Fruit fly (Drosophila melanogaster): Measurements from ENCODE around the gene CG31388.

The CG31388 gene

dm6 chr3R:11200885-11201421, 36.7 kb upstream of the CG31388 start (continued):
- TF ChIP-seq Blimp-1 (GFP tag; optimal IDR thresholded peaks at IDR 0.05): no peak
- TF ChIP-seq Eip75B (GFP tag; optimal IDR thresholded peaks at IDR 0.05): peak; percentile 48
- TF ChIP-seq lz (GFP tag; optimal IDR thresholded peaks at IDR 0.05): peak; percentile 68
- peak; percentile 65 for TF ChIP-seq Smox (GFP tag; optimal IDR thresholded peaks at IDR 0.05)
- TF ChIP-seq Gug (GFP tag; IDR thresholded peaks at IDR 0.05): 0 out of 2 replicates have a peak, but pooled peaks have one; percentile 34
- TF ChIP-seq Hr39 (GFP tag; optimal IDR thresholded peaks at IDR 0.05): peak; percentile 34
- TF ChIP-seq CG6163 (GFP tag; IDR thresholded peaks at IDR 0.05): peak; percentile 71; the same call in 1 of the 3 replicates
- TF ChIP-seq CG15336 (GFP tag; IDR thresholded peaks at IDR 0.05): peak; percentile 66
- peak in 1 of 2 experiments; percentile 41 for TF ChIP-seq salr (GFP tag; optimal IDR thresholded peaks at IDR 0.05)

- peak; percentile 77 for TF ChIP-seq CG9139 (GFP tag; optimal IDR thresholded peaks at IDR 0.05)
- TF ChIP-seq spab (GFP tag; optimal IDR thresholded peaks at IDR 0.05): no peak
- TF ChIP-seq acj6 (GFP tag; optimal IDR thresholded peaks at IDR 0.05): no peak
- TF ChIP-seq lz (GFP tag; optimal IDR thresholded peaks at IDR 0.05): no peak
- peak; percentile 23 for TF ChIP-seq topi (GFP tag; optimal IDR thresholded peaks at IDR 0.05)
- TF ChIP-seq Eip78C (GFP tag): peak; percentile 93
- TF ChIP-seq vri (GFP tag; optimal IDR thresholded peaks at IDR 0.05): peak; percentile 71
- no peak for TF ChIP-seq CG6276 (GFP tag; optimal IDR thresholded peaks at IDR 0.05)
- no peak for TF ChIP-seq Met (GFP tag; optimal IDR thresholded peaks at IDR 0.05)
- peak; percentile 23 for TF ChIP-seq fkh (GFP tag; optimal IDR thresholded peaks at IDR 0.05)
- peak in 1 of 2 experiments; percentile 58 for TF ChIP-seq ss (GFP tag; optimal IDR thresholded peaks at IDR 0.05)
- no peak for TF ChIP-seq Blimp-1 (GFP tag; optimal IDR thresholded peaks at IDR 0.05)
- no peak for TF ChIP-seq svp (GFP tag)
Observed at dm6 chr3R:11208766-11209331, 28.8 kb upstream of the CG31388 start.

dm6 chr3R:11209801-11210402, 27.7 kb upstream of the CG31388 start, which contains the start of the genes SdhC and Tctp:
TSS of gene SdhC (minus strand) at chr3R:11209849.
TSS of gene Tctp (plus strand) at chr3R:11210247.
- TF ChIP-seq CG6808 (GFP tag; optimal IDR thresholded peaks at IDR 0.05): peak; percentile 12
- TF ChIP-seq Smox (GFP tag; optimal IDR thresholded peaks at IDR 0.05): peak; percentile 47
- TF ChIP-seq CG10669 (GFP tag; optimal IDR thresholded peaks at IDR 0.05): peak; percentile 0
- peak; percentile 53 for TF ChIP-seq achi (GFP tag; optimal IDR thresholded peaks at IDR 0.05)
- TF ChIP-seq fd85E (GFP tag; optimal IDR thresholded peaks at IDR 0.05): no peak
- TF ChIP-seq CG6163 (GFP tag; IDR thresholded peaks at IDR 0.05): peak; percentile 42; the same call in 2 of the 3 replicates
- peak; percentile 24 for TF ChIP-seq acj6 (GFP tag; optimal IDR thresholded peaks at IDR 0.05)
- TF ChIP-seq OdsH (GFP tag; optimal IDR thresholded peaks at IDR 0.05): peak; percentile 43
- no peak for TF ChIP-seq dac (GFP tag; optimal IDR thresholded peaks at IDR 0.05)
- TF ChIP-seq CG15336 (GFP tag; IDR thresholded peaks at IDR 0.05): no peak
- 0 out of 3 replicates have a peak, but pooled peaks have one; percentile 12 for TF ChIP-seq CG8119 (GFP tag; IDR thresholded peaks at IDR 0.05)
- TF ChIP-seq vri (GFP tag; optimal IDR thresholded peaks at IDR 0.05): peak; percentile 45
- TF ChIP-seq CG6854 (GFP tag; optimal IDR thresholded peaks at IDR 0.05): peak; percentile 66
- peak; percentile 23 for TF ChIP-seq CG3032 (tag; optimal IDR thresholded peaks at IDR 0.05)
- TF ChIP-seq CG7368 (GFP tag; optimal IDR thresholded peaks at IDR 0.05): no peak
- TF ChIP-seq CG10631 (GFP tag; optimal IDR thresholded peaks at IDR 0.05): peak; percentile 62
- TF ChIP-seq Sox15 (GFP tag; optimal IDR thresholded peaks at IDR 0.05): no peak
- peak; percentile 10 for TF ChIP-seq dsx (GFP tag; optimal IDR thresholded peaks at IDR 0.05; ENCODE audit: poor library complexity, severe bottlenecking)
- no peak for TF ChIP-seq CG11762 (GFP tag; optimal IDR thresholded peaks at IDR 0.05; ENCODE audit: insufficient read depth)
- no peak for TF ChIP-seq CG8632 (GFP tag; optimal IDR thresholded peaks at IDR 0.05)
- peak; percentile 42 for TF ChIP-seq Hr4 (GFP tag; optimal IDR thresholded peaks at IDR 0.05)
- TF ChIP-seq CG9139 (GFP tag; optimal IDR thresholded peaks at IDR 0.05): no peak
- TF ChIP-seq Eip75B (GFP tag; optimal IDR thresholded peaks at IDR 0.05): peak; percentile 59
- peak; percentile 19 for TF ChIP-seq CG1621 (tag; optimal IDR thresholded peaks at IDR 0.05)
- peak; percentile 64 for TF ChIP-seq Met (GFP tag; optimal IDR thresholded peaks at IDR 0.05)
- TF ChIP-seq esn (GFP tag; optimal IDR thresholded peaks at IDR 0.05): peak; percentile 68
- no peak for TF ChIP-seq Hr38 (GFP tag; optimal IDR thresholded peaks at IDR 0.05)
- peak in 1 of 2 experiments; percentile 10 for TF ChIP-seq salr (GFP tag; optimal IDR thresholded peaks at IDR 0.05)
- TF ChIP-seq fkh (GFP tag; optimal IDR thresholded peaks at IDR 0.05): peak; percentile 83
- TF ChIP-seq spab (GFP tag; optimal IDR thresholded peaks at IDR 0.05): no peak
- peak; percentile 12 for TF ChIP-seq Hr39 (GFP tag; optimal IDR thresholded peaks at IDR 0.05)
- peak; percentile 52 for TF ChIP-seq Sox14 (GFP tag; optimal IDR thresholded peaks at IDR 0.05)
- no peak for TF ChIP-seq Ets96B (tag; optimal IDR thresholded peaks at IDR 0.05)
- peak; percentile 74 for TF ChIP-seq svp (GFP tag)
- peak; percentile 47 for TF ChIP-seq lz (GFP tag; optimal IDR thresholded peaks at IDR 0.05)
- TF ChIP-seq Blimp-1 (GFP tag; optimal IDR thresholded peaks at IDR 0.05): no peak
- peak; percentile 49 for TF ChIP-seq topi (GFP tag; optimal IDR thresholded peaks at IDR 0.05)
- no peak for TF ChIP-seq CG11294 (GFP tag; IDR thresholded peaks at IDR 0.05)

Data from whole organism, prepupa.